Fruit fly (Drosophila melanogaster): ENCODE measurements around the gene CG5946.

The CG5946 gene

DNA sequence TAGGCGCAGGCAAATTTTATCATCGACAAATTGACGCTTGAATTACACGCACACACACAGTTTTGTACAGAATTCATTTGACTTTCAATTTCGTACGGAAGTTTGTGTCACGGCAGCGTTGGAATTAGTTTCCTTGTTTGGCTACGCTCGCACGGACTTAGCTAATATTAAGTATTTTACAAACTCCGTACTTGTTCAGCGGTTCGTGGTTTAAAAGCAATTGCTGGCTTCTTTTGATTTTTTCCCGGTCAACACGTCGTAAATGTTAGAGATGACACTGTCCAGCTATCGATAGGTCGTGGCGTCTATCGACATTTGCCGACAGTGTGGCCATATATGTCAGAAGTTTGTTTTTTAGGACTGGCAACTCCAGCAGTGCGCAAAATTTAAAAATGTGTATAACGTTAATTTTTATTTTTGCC lies 11.2 kb upstream of the CG5946 start, which contains the start of gene CycA (continued):
- no peak for TF ChIP-seq CG1647 (GFP tag; optimal IDR thresholded peaks at IDR 0.05)
- peak; percentile 98 for TF ChIP-seq Sry-δ (GFP tag; optimal IDR thresholded peaks at IDR 0.05)
- peak; percentile 50 for TF ChIP-seq nmo (GFP tag; optimal IDR thresholded peaks at IDR 0.05)
- no peak for TF ChIP-seq CG11696 (GFP tag; IDR thresholded peaks at IDR 0.05)
- no peak for TF ChIP-seq B-H1 (GFP tag; IDR thresholded peaks at IDR 0.05)
- no peak for TF ChIP-seq Gug (GFP tag; IDR thresholded peaks at IDR 0.05)
- TF ChIP-seq CHES-1-like (GFP tag; optimal IDR thresholded peaks at IDR 0.05) = no peak
- peak; percentile 88 for TF ChIP-seq CG6791 (GFP tag; IDR thresholded peaks at IDR 0.05; ENCODE audit: partially characterized antibody)
- TF ChIP-seq Taf1 (GFP tag; IDR thresholded peaks at IDR 0.05) = no peak

DNA sequence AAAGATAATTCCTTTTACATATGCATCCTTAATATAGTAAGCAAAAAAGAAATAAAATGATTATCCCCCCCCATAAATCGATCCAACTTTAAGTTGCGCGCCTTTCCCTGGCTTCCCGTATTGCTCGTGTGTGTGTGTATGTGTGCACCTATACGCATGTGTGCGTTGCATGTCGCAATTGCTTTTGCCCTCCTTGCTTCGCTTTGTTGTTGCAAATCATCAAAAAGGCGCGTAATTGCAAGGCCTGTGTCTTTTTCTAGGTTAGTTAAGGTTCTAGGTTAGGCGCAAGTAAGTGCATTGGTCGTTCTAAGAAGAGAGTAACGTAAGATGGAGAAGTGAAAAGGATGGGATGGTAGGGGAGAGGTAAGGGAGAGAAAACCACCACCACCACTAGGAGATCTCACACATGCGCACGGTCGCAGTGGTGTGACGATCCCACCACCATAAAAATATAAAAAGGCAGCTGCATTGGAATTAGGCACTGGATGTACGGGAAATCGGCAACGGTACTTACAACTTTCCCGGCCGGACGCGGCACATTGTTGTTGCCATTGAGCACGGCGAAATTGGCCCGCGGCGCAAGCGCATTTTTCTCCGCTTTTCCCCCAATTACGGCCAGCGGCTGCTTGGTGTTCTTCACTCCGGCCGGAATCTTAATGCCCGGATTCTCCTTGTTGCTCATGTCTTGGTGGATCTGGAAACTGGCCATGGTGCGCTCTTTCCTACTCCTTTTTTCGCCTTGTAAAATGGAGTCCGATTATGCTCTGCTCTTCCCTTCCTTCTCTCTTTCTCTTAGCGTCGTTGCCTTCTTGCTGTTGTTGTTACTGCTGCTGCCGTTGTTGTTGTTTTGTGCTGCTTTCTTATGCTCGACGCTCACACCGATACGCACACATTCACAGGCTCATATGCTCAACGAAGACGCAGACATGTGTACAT lies 10.6 kb upstream of the CG5946 start:
- no peak for TF ChIP-seq gsb-n (tag; optimal IDR thresholded peaks at IDR 0.05)
- TF ChIP-seq ranshi (GFP tag; IDR thresholded peaks at IDR 0.05) = 0 out of 2 replicates have a peak, but pooled peaks have one; percentile 22
- TF ChIP-seq CG16779 (GFP tag; IDR thresholded peaks at IDR 0.05) = no peak
- no peak for TF ChIP-seq Nf-YA (GFP tag; IDR thresholded peaks at IDR 0.05)
- peak; percentile 71 for TF ChIP-seq ewg (GFP tag; optimal IDR thresholded peaks at IDR 0.05)
- TF ChIP-seq CG3163 (GFP tag; optimal IDR thresholded peaks at IDR 0.05) = peak; percentile 57
- no peak for TF ChIP-seq CG2889 (GFP tag; IDR thresholded peaks at IDR 0.05)
- peak; percentile 62 for TF ChIP-seq twi (tag; optimal IDR thresholded peaks at IDR 0.05)
- TF ChIP-seq Med (GFP tag) = peak; percentile 73
- peak; percentile 36; the same call in 1 of the 2 replicates for TF ChIP-seq chm (GFP tag; IDR thresholded peaks at IDR 0.05)
- peak; percentile 75 for TF ChIP-seq bigmax (GFP tag; optimal IDR thresholded peaks at IDR 0.05)
- TF ChIP-seq sens (GFP tag) = peak; percentile 19
- TF ChIP-seq CG15479 (GFP tag; optimal IDR thresholded peaks at IDR 0.05) = peak; percentile 79
- TF ChIP-seq Nf-YC (tag; optimal IDR thresholded peaks at IDR 0.05) = no peak
- no peak for TF ChIP-seq CG15269 (tag; optimal IDR thresholded peaks at IDR 0.05)
- no peak for TF ChIP-seq ro (GFP tag; IDR thresholded peaks at IDR 0.05)
- TF ChIP-seq ttk (GFP tag; IDR thresholded peaks at IDR 0.05) = peak; percentile 32; the same call in 1 of the 2 replicates
- TF ChIP-seq Trl (optimal IDR thresholded peaks at IDR 0.05) = peak; percentile 51 to 59
- TF ChIP-seq Trl (GFP tag; optimal IDR thresholded peaks at IDR 0.05) = no peak
- no peak for TF ChIP-seq Max (GFP tag; optimal IDR thresholded peaks at IDR 0.05)
- peak; percentile 87 for TF ChIP-seq nerfin-1 (tag; optimal IDR thresholded peaks at IDR 0.05)
- peak; percentile 12 for TF ChIP-seq ac (GFP tag; optimal IDR thresholded peaks at IDR 0.05)
- no peak for TF ChIP-seq pum (GFP tag; optimal IDR thresholded peaks at IDR 0.05)
- no peak for TF ChIP-seq PHDP (tag; optimal IDR thresholded peaks at IDR 0.05)
- TF ChIP-seq Adf1 (GFP tag; IDR thresholded peaks at IDR 0.05) = peak; percentile 34; the same call in 1 of the 2 replicates
- TF ChIP-seq CG10543 (GFP tag; optimal IDR thresholded peaks at IDR 0.05) = peak; percentile 26
- no peak for TF ChIP-seq sug (tag; optimal IDR thresholded peaks at IDR 0.05)
- TF ChIP-seq pros (GFP tag; optimal IDR thresholded peaks at IDR 0.05) = peak; percentile 92
- peak; percentile 71 for TF ChIP-seq cad (GFP tag; optimal IDR thresholded peaks at IDR 0.05)
- peak; percentile 100 for TF ChIP-seq CG4360 (GFP tag; IDR thresholded peaks at IDR 0.05)
- TF ChIP-seq cg (GFP tag; optimal IDR thresholded peaks at IDR 0.05) = peak; percentile 79
- peak; percentile 1 for TF ChIP-seq Dp (GFP tag; optimal IDR thresholded peaks at IDR 0.05)
- no peak for TF ChIP-seq CG7556 (GFP tag; optimal IDR thresholded peaks at IDR 0.05)
- no peak for TF ChIP-seq CG3726 (GFP tag; IDR thresholded peaks at IDR 0.05)
- TF ChIP-seq crol (GFP tag; IDR thresholded peaks at IDR 0.05) = peak; percentile 71; the same call in 1 of the 2 replicates
- TF ChIP-seq Aef1 (GFP tag; IDR thresholded peaks at IDR 0.05) = peak; percentile 64; the same call in 2 of the 3 replicates
- TF ChIP-seq gro (GFP tag; optimal IDR thresholded peaks at IDR 0.05) = no peak

Measured in whole organism, embryonic.